Fruit fly (Drosophila melanogaster): Measurements from ENCODE around the gene GstD2.

DNA sequence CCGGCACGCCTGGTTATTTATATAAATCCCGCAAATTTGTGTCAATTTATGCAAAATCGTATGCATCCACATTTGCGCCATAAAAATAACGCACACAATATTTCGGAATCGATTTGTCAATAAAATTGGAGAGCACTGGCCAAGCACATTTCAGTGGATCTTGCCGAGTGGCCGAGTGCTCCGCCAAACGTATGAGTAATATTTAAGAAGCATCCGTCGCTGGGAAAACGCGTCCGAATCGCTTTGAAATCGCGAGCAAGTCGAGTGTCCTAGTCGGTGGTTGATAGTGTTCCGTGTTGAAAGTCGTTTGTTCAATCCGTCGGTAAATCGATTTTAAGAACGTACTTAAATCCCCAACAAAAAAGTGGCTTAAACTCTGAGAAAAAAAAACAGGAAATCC lies 15.2 kb downstream of the GstD2 start, which contains the start of gene CG33098:
- TF ChIP-seq CG4360 (GFP tag; IDR thresholded peaks at IDR 0.05) = no peak
- no peak for TF ChIP-seq CG34376 (GFP tag; optimal IDR thresholded peaks at IDR 0.05)
- TF ChIP-seq CG43689 (GFP tag; IDR thresholded peaks at IDR 0.05) = no peak

Data from whole organism, embryonic.